Worm (Caenorhabditis elegans) whole organism, L3 larva: ENCODE results near the gene R160.6.

Experiments
- R02D3.7 ChIP-seq: fragments of 150-350 bp; optimal IDR thresholded peaks from 2 replicates; lab custom pipeline; 2014; ENCODE audit warnings: missing biosample characterization, missing genetic modification characterization
- ZK546.5 ChIP-seq: sonication (generic microtip); optimal IDR thresholded peaks from 2 replicates; lab custom pipeline; 2017; ENCODE audit warnings: missing biosample characterization, missing genetic modification characterization
- aly-2 ChIP-seq: fragments of 150-350 bp; optimal IDR thresholded peaks from 2 replicates; lab custom pipeline; 2014; ENCODE audit warnings: missing biosample characterization, missing genetic modification characterization
- ama-1 ChIP-seq: fragments of 150-350 bp; optimal IDR thresholded peaks from 2 replicates; lab custom pipeline; 2018
- ceh-16 ChIP-seq: sonication (generic microtip); optimal IDR thresholded peaks from 2 replicates; lab custom pipeline; 2017; ENCODE audit warnings: missing biosample characterization, missing genetic modification characterization
- ceh-28 ChIP-seq: fragments of 150-350 bp; optimal IDR thresholded peaks from 2 replicates; lab custom pipeline; 2014; ENCODE audit warnings: missing biosample characterization, missing genetic modification reagents, missing genetic modification characterization
- ceh-82 ChIP-seq: fragments of 150-350 bp; optimal IDR thresholded peaks from 2 replicates; lab custom pipeline; 2014; ENCODE audit warnings: missing biosample characterization, missing genetic modification characterization
- ceh-9 ChIP-seq: sonication (generic microtip); optimal IDR thresholded peaks from 2 replicates; lab custom pipeline; 2018; ENCODE audit warnings: missing biosample characterization, missing genetic modification characterization
- daf-12 ChIP-seq: fragments of 150-350 bp; optimal IDR thresholded peaks from 2 replicates; lab custom pipeline; 2014; ENCODE audit warnings: missing biosample characterization, missing genetic modification reagents, missing genetic modification characterization
- egl-27 ChIP-seq: sonication (generic microtip); optimal IDR thresholded peaks from 4 replicates; lab custom pipeline; 2017; ENCODE audit warnings: missing biosample characterization, missing genetic modification reagents, missing genetic modification characterization
- egl-5 ChIP-seq: fragments of 150-350 bp; optimal IDR thresholded peaks from 2 replicates; lab custom pipeline; 2017; ENCODE audit warnings: missing biosample characterization, missing genetic modification reagents, missing genetic modification characterization, inconsistent platforms
- elt-1 ChIP-seq: fragments of 150-350 bp; optimal IDR thresholded peaks from 2 replicates; lab custom pipeline; 2014; ENCODE audit warnings: missing biosample characterization, missing genetic modification characterization
- elt-2 ChIP-seq: sonication (generic microtip); optimal IDR thresholded peaks from 2 replicates; lab custom pipeline; 2016; ENCODE audit warnings: missing genetic modification reagents, mild to moderate bottlenecking, missing genetic modification characterization, missing compliant biosample characterization
- eor-1 ChIP-seq, 2 experiments: fragments of 150-350 bp; optimal IDR thresholded peaks; 2 replicates each; lab custom pipeline; 2014 to 2018; ENCODE audit warnings: missing biosample characterization in 2 of 2, missing genetic modification characterization in 2 of 2
- fkh-10 ChIP-seq: sonication (generic microtip); optimal IDR thresholded peaks from 2 replicates; lab custom pipeline; 2017; ENCODE audit warnings: missing biosample characterization, missing genetic modification reagents, missing genetic modification characterization
- fkh-2 ChIP-seq: fragments of 150-350 bp; optimal IDR thresholded peaks from 2 replicates; lab custom pipeline; 2014; ENCODE audit warnings: missing biosample characterization, missing genetic modification reagents, missing genetic modification characterization
- fos-1 ChIP-seq: fragments of 150-350 bp; optimal IDR thresholded peaks from 2 replicates; lab custom pipeline; 2014; ENCODE audit warnings: missing biosample characterization, missing genetic modification characterization
- jun-1 ChIP-seq: fragments of 150-350 bp; optimal IDR thresholded peaks from 2 replicates; lab custom pipeline; 2014; ENCODE audit warnings: missing biosample characterization, missing genetic modification reagents, missing genetic modification characterization
- lin-15B ChIP-seq: fragments of 150-350 bp; optimal IDR thresholded peaks from 2 replicates; lab custom pipeline; 2014; ENCODE audit warnings: missing biosample characterization, missing genetic modification characterization
- lin-39 ChIP-seq: fragments of 150-350 bp; optimal IDR thresholded peaks from 2 replicates; lab custom pipeline; 2018; ENCODE audit warnings: missing biosample characterization, missing genetic modification reagents, missing genetic modification characterization
- lsy-12 ChIP-seq: sonication (generic microtip); optimal IDR thresholded peaks from 2 replicates; lab custom pipeline; 2016; ENCODE audit warnings: mild to moderate bottlenecking, missing genetic modification characterization, missing compliant biosample characterization
- mdl-1 ChIP-seq: fragments of 150-350 bp; optimal IDR thresholded peaks from 2 replicates; lab custom pipeline; 2014; ENCODE audit warnings: missing biosample characterization, missing genetic modification characterization
- mml-1 ChIP-seq: fragments of 150-350 bp; sonication (generic microtip); optimal IDR thresholded peaks from 3 replicates; lab custom pipeline; 2014; ENCODE audit warnings: missing biosample characterization, missing genetic modification characterization
- nfya-1 ChIP-seq: sonication (generic microtip); optimal IDR thresholded peaks from 2 replicates; lab custom pipeline; 2017; ENCODE audit warnings: missing genetic modification characterization, mild to moderate bottlenecking, missing compliant biosample characterization, antibody characterized with exemption, moderate library complexity; ENCODE audit not compliant: insufficient read depth
- nhr-11 ChIP-seq: fragments of 150-350 bp; optimal IDR thresholded peaks from 2 replicates; lab custom pipeline; 2014; ENCODE audit warnings: missing biosample characterization, missing genetic modification characterization
- nhr-23 ChIP-seq: fragments of 150-350 bp; optimal IDR thresholded peaks from 2 replicates; lab custom pipeline; 2014; ENCODE audit warnings: missing biosample characterization, missing genetic modification reagents, missing genetic modification characterization
- nhr-25 ChIP-seq: sonication (generic microtip); optimal IDR thresholded peaks from 2 replicates; lab custom pipeline; 2017; ENCODE audit warnings: missing biosample characterization, missing genetic modification characterization
- nhr-28 ChIP-seq: fragments of 150-350 bp; optimal IDR thresholded peaks from 2 replicates; lab custom pipeline; 2014; ENCODE audit warnings: missing biosample characterization, missing genetic modification characterization
- nhr-43 ChIP-seq: sonication (generic microtip); optimal IDR thresholded peaks from 2 replicates; lab custom pipeline; 2016; ENCODE audit warnings: mild to moderate bottlenecking, missing genetic modification characterization, missing compliant biosample characterization; ENCODE audit not compliant: poor library complexity, severe bottlenecking
- nhr-67 ChIP-seq: fragments of 150-350 bp; optimal IDR thresholded peaks from 2 replicates; lab custom pipeline; 2014; ENCODE audit warnings: missing biosample characterization, missing genetic modification characterization
- nhr-76 ChIP-seq: fragments of 150-350 bp; sonication (generic microtip); optimal IDR thresholded peaks from 5 replicates; lab custom pipeline; 2014; ENCODE audit warnings: missing biosample characterization, missing genetic modification characterization
- pha-4 ChIP-seq: fragments of 150-350 bp; optimal IDR thresholded peaks from 2 replicates; lab custom pipeline; 2014; ENCODE audit warnings: missing biosample characterization, missing genetic modification reagents, missing genetic modification characterization
- sea-2 ChIP-seq: fragments of 150-350 bp; sonication (generic microtip); optimal IDR thresholded peaks from 4 replicates; lab custom pipeline; 2014; ENCODE audit warnings: missing biosample characterization, missing genetic modification reagents, missing genetic modification characterization
- unc-62 ChIP-seq: fragments of 150-350 bp; sonication (generic microtip); optimal IDR thresholded peaks from 4 replicates; lab custom pipeline; 2014; ENCODE audit warnings: missing biosample characterization, missing genetic modification reagents, missing genetic modification characterization
- zag-1 ChIP-seq: fragments of 150-350 bp; optimal IDR thresholded peaks from 2 replicates; lab custom pipeline; 2014; ENCODE audit warnings: missing biosample characterization, missing genetic modification characterization
- ztf-11 ChIP-seq: fragments of 150-350 bp; optimal IDR thresholded peaks from 2 replicates; lab custom pipeline; 2014; ENCODE audit warnings: missing biosample characterization, missing genetic modification characterization
- ztf-4 ChIP-seq: fragments of 150-350 bp; optimal IDR thresholded peaks from 2 replicates; lab custom pipeline; 2014; ENCODE audit warnings: missing biosample characterization, missing genetic modification characterization

The R160.6 gene

DNA sequence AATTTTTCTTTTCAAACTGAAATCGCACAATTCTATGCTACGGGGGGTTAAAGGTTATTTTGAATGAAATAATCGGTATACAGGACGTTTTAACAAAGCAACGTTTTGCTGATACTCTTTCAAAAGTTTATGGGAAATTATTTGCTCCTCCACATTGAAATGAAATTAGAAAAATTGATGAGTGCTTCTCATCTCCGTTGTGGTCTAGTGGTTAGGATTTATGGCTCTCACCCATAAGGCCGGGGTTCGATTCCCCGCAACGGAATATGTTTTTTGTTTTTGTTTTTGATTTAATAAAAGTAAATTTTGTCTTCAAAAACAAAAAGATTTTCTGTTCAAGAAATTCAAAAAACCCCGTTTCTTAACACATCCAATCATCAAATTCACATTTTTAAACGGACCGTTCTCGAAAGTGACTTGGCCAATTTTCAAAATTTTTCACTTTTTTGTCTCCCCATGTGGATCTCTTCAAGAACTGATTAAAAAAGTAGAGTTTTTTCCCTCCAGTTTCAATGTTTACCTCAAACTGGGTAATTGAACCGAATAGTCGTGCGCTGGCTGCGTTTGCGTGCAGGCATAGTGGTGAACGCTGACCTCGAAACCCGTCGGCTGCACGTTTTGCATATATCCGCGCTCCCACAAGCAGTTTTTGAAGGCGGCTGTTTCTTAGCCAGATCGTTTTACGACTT is 36.7 kb upstream of the R160.6 start:
- TF ChIP-seq ceh-28 (tag; lab: Kevin White, UChicago), result no peak
- TF ChIP-seq elt-2, result no peak
- TF ChIP-seq R02D3.7, result no peak
- TF ChIP-seq ZK546.5 (tag; lab: Kevin White, UChicago), result no peak
- TF ChIP-seq nhr-23 (tag; lab: Kevin White, UChicago), result no peak
- TF ChIP-seq fkh-10, result no peak
- no peak for TF ChIP-seq nhr-76 (tag; lab: Kevin White, UChicago)
- no peak for TF ChIP-seq lin-15B (tag; lab: Kevin White, UChicago)
- TF ChIP-seq sea-2, result no peak
- no peak for TF ChIP-seq daf-12 (tag; lab: Kevin White, UChicago)
- no peak for TF ChIP-seq ceh-9 (tag; lab: Kevin White, UChicago)
- no peak for TF ChIP-seq fos-1 (tag; lab: Kevin White, UChicago)
- TF ChIP-seq ztf-4 (tag; lab: Kevin White, UChicago), result no peak
- no peak for TF ChIP-seq nhr-43 (tag; lab: Kevin White, UChicago)
- TF ChIP-seq egl-5 (tag; lab: Kevin White, UChicago), result no peak
- no peak for TF ChIP-seq ama-1 (lab: Kevin White, UChicago)
- TF ChIP-seq ceh-16, result no peak
- TF ChIP-seq mdl-1 (tag; lab: Kevin White, UChicago), result no peak
- no peak for TF ChIP-seq ceh-82 (tag; lab: Kevin White, UChicago)

DNA sequence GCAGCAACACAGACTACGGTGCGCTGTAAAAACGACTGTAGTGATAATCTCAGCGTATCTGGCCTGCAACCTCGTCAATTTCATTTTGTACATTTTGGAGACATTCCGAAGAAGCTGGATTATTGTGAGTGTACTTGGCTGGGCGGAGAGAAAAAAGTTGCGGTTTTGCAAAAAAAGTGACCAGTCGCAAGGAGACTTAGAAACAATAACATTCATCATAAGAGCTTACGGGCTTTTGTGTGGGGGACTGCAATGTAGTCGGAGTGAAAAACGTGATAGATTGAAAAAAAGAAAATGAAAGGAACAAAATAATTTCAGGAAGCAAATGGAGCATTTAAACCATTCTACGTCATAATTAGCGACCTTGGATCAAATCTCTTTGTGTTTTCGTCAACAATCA is 35.4 kb upstream of the R160.6 start:
- no peak for TF ChIP-seq fos-1 (tag; lab: Kevin White, UChicago)
- peak; percentile 38 for TF ChIP-seq lin-39 (tag; lab: Kevin White, UChicago)
- TF ChIP-seq nhr-43 (tag; lab: Kevin White, UChicago), result no peak
- TF ChIP-seq nfya-1 (tag; lab: Kevin White, UChicago), result peak; percentile 17
- no peak for TF ChIP-seq egl-27

DNA sequence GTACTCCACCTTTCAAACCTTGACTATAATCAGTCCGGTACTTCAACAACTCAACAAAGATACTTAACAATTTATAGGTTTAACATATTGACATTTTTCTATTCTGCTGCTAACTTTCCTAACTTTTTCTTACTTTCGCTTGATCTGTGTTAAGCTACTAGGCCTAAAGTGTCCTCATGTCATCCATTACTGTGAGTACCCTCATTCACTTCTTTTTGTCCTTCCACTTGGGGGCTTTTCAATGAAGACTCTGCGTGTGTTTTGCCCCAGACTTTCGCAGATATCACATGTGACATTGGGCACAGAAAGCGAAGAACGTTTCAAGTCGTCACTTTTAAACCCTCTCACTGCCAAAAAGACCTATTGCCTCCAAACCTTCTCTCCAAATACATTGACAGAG is 31.7 kb upstream of the R160.6 start:
- TF ChIP-seq lin-39 (tag; lab: Kevin White, UChicago) (peak; percentile 60), sea-2 (no peak), unc-62 (peak; percentile 29), elt-1 (peak; percentile 35)

DNA sequence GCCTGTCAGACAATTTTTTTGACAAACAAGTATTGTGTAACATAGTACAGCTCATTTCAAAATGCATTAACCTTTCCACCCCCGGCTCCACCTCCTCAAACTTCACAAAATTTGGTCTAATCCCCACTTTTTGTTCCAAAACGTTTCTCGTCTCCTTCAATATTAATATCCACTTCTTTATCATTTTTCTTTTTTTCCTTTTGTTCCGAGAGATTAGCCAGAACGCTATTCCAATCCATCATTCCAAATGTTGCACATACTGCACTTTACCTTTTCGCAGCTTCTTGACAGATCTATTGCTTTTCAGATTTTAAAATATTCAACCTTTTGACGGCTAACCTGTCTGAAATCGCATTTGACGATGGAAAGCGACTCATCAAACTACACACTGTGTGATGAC is 29.8 kb upstream of the R160.6 start, which contains the start of gene D1079.1:
TSS of gene D1079.1 (plus strand) at position 301 of the 400 bp plus-strand sequence.
- TF ChIP-seq ceh-16 (no peak), lin-39 (tag; lab: Kevin White, UChicago) (no peak), ztf-11 (tag; lab: Kevin White, UChicago) (no peak), lsy-12 (tag; lab: Kevin White, UChicago) (no peak), ZK546.5 (tag; lab: Kevin White, UChicago) (no peak), nhr-76 (tag; lab: Kevin White, UChicago) (no peak), ztf-4 (tag; lab: Kevin White, UChicago) (no peak), nhr-25 (tag; lab: Kevin White, UChicago) (no peak), nhr-67 (tag; lab: Kevin White, UChicago) (no peak), mml-1 (no peak), elt-1 (no peak), nhr-28 (tag; lab: Kevin White, UChicago) (no peak), sea-2 (no peak), zag-1 (tag; lab: Kevin White, UChicago) (no peak), R02D3.7 (no peak)
- TF ChIP-seq, all 47 proteins: peak for 0

DNA sequence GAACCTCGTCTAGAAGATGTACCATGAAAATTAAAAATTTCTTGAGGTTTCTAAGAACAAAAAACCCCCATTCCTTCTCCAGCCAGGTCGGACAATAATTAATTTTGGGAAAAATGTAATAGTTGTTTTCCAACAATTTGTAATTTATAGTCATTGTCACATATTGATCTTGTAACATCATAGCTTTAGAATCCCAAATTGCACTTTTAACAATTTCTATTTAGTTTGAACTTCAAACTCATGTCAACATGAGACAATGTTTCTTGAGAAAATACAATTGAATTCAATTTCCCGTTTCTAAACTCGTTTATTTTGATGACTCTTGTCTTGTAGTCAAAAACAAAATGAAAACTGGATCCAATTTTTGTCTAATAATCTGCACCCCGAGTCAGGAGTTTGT is 27.3 kb upstream of the R160.6 start:
- TF ChIP-seq pha-4 (no peak), nhr-11 (no peak), eor-1 (tag; optimal IDR thresholded peaks at IDR 0.05; lab: Kevin White, UChicago) (no peak), fkh-2 (tag; lab: Kevin White, UChicago) (no peak), fos-1 (tag; lab: Kevin White, UChicago) (no peak), ceh-82 (tag; lab: Kevin White, UChicago) (no peak), ztf-4 (tag; lab: Kevin White, UChicago) (no peak), mdl-1 (tag; lab: Kevin White, UChicago) (no peak), lsy-12 (tag; lab: Kevin White, UChicago) (no peak), daf-12 (tag; lab: Kevin White, UChicago) (no peak), jun-1 (tag; lab: Kevin White, UChicago) (no peak), nhr-43 (tag; lab: Kevin White, UChicago) (no peak), ztf-11 (tag; lab: Kevin White, UChicago) (no peak), aly-2 (tag; lab: Kevin White, UChicago) (no peak), ceh-16 (no peak), nhr-23 (tag; lab: Kevin White, UChicago) (no peak), egl-27 (no peak), ama-1 (lab: Kevin White, UChicago) (no peak), ceh-28 (tag; lab: Kevin White, UChicago) (no peak)
